Fruit fly (Drosophila melanogaster) whole organism, adult: ENCODE data around the gene CkIalpha.

Experiments used
- CG12768 ChIP-seq: fragments of 200-800 bp; sonication (Bioruptor generic); optimal IDR thresholded peaks from 2 replicates; lab custom pipeline; 2017; ENCODE audit warnings: missing biosample characterization, missing genetic modification characterization, mild to moderate bottlenecking, moderate library complexity, missing genetic modification reagents
- CG5204 ChIP-seq: fragments of 200-800 bp; sonication (Bioruptor generic); optimal IDR thresholded peaks from 2 replicates; lab custom pipeline; 2016; ENCODE audit warnings: missing biosample characterization, missing genetic modification characterization
- CG7045 ChIP-seq: fragments of 200-800 bp; sonication (Bioruptor generic); optimal IDR thresholded peaks from 2 replicates; lab custom pipeline; 2017; ENCODE audit warnings: missing biosample characterization, mild to moderate bottlenecking, missing genetic modification characterization
- Mnt ChIP-seq: fragments of 200-800 bp; sonication (Bioruptor generic); optimal IDR thresholded peaks from 2 replicates; lab custom pipeline; 2016; ENCODE audit warnings: missing biosample characterization, mild to moderate bottlenecking, missing genetic modification characterization

- TF ChIP-seq CG7045 (GFP tag; lab: Kevin White, UChicago) (no peak), Mnt (GFP tag; lab: Kevin White, UChicago) (no peak), CG12768 (GFP tag; lab: Kevin White, UChicago) (no peak), CG5204 (GFP tag; lab: Kevin White, UChicago) (no peak)
These were observed 40.1 kb upstream of the CkIalpha start for dm6 chrX:12613248-12613805.
